Fruit fly (Drosophila melanogaster): ENCODE measurements around the gene mex1.
A peak's percentile ranks its signal among the peaks of the same experiment; 100 is the strongest.

mex1 gene

DNA sequence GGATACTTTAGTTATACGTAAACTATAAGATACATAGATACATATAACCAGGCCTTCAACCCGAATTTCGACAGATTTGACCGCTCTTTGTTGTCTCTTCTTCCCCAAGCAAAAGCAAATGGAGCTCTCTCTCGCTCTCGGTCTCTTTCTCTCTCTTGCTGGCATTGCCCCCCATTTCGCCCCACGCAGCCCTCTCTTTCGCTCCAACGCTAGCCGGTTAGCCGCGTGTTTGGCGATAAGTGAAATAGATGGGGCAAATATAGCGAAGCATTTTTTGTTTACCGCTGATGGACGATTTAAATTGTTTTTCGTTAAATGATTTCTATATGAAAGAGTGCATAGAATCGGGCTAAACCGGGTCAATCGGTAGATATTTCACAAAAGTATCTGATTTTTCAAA is 5.0 kb downstream of the mex1 start (continued):
- TF ChIP-seq CG6254 (GFP tag; optimal IDR thresholded peaks at IDR 0.05) (no peak), Sin3A (optimal IDR thresholded peaks at IDR 0.05) (no peak), CG10209 (GFP tag; optimal IDR thresholded peaks at IDR 0.05) (no peak), psq (GFP tag; optimal IDR thresholded peaks at IDR 0.05) (no peak), ham (GFP tag; IDR thresholded peaks at IDR 0.05) (no peak), CG7372 (GFP tag; IDR thresholded peaks at IDR 0.05) (no peak), fd64A (GFP tag; optimal IDR thresholded peaks at IDR 0.05) (no peak), hth (optimal IDR thresholded peaks at IDR 0.05) (no peak), CoRest (tag; optimal IDR thresholded peaks at IDR 0.05) (no peak), CG17612 (GFP tag; IDR thresholded peaks at IDR 0.05) (no peak), Bdp1 (GFP tag; optimal IDR thresholded peaks at IDR 0.05) (no peak), Hmr (GFP tag; optimal IDR thresholded peaks at IDR 0.05) (no peak), so (GFP tag; IDR thresholded peaks at IDR 0.05) (peak; percentile 30; the same call in 1 of the 3 replicates), CG9215 (GFP tag; IDR thresholded peaks at IDR 0.05) (no peak), shn (GFP tag; optimal IDR thresholded peaks at IDR 0.05) (no peak), CG13123 (GFP tag; optimal IDR thresholded peaks at IDR 0.05) (no peak), exex (tag; optimal IDR thresholded peaks at IDR 0.05) (no peak), Med (GFP tag) (peak; percentile 6), D19B (GFP tag; optimal IDR thresholded peaks at IDR 0.05) (no peak), CG6765 (GFP tag; optimal IDR thresholded peaks at IDR 0.05) (no peak), CG1603 (tag; optimal IDR thresholded peaks at IDR 0.05) (no peak), CG10543 (GFP tag; optimal IDR thresholded peaks at IDR 0.05) (no peak), Stat92E (GFP tag; optimal IDR thresholded peaks at IDR 0.05) (no peak), dmrt11E (tag; optimal IDR thresholded peaks at IDR 0.05) (no peak), Tbp (GFP tag; optimal IDR thresholded peaks at IDR 0.05) (no peak), CG8359 (GFP tag; optimal IDR thresholded peaks at IDR 0.05; ENCODE audit: borderline replicate concordance) (no peak), pum (GFP tag; optimal IDR thresholded peaks at IDR 0.05) (no peak), CG11247 (GFP tag; IDR thresholded peaks at IDR 0.05) (no peak), oc (tag; optimal IDR thresholded peaks at IDR 0.05) (no peak), CG3281 (GFP tag; optimal IDR thresholded peaks at IDR 0.05) (no peak), pnt (GFP tag; optimal IDR thresholded peaks at IDR 0.05) (no peak), lola (GFP tag; optimal IDR thresholded peaks at IDR 0.05) (no peak), CG17186 (GFP tag; optimal IDR thresholded peaks at IDR 0.05) (no peak), ase (GFP tag; IDR thresholded peaks at IDR 0.05) (no peak), CG7786 (GFP tag; optimal IDR thresholded peaks at IDR 0.05) (no peak), gem (tag; optimal IDR thresholded peaks at IDR 0.05) (no peak), org-1 (GFP tag; optimal IDR thresholded peaks at IDR 0.05) (no peak), HHEX (GFP tag; optimal IDR thresholded peaks at IDR 0.05) (no peak), Opbp (GFP tag; IDR thresholded peaks at IDR 0.05; ENCODE audit: partially characterized antibody) (no peak), sim (GFP tag; IDR thresholded peaks at IDR 0.05) (no peak), CG14710 (tag; optimal IDR thresholded peaks at IDR 0.05) (no peak), CTCF (GFP tag; optimal IDR thresholded peaks at IDR 0.05) (no peak), Bgb (GFP tag; IDR thresholded peaks at IDR 0.05; ENCODE audit: partially characterized antibody) (no peak), Bteb2 (GFP tag; optimal IDR thresholded peaks at IDR 0.05) (no peak), row (GFP tag; IDR thresholded peaks at IDR 0.05) (no peak), CG17912 (GFP tag; optimal IDR thresholded peaks at IDR 0.05) (no peak), bab2 (GFP tag; optimal IDR thresholded peaks at IDR 0.05) (no peak), CG2199 (GFP tag; IDR thresholded peaks at IDR 0.05) (peak; percentile 40; the same call in 1 of the 3 replicates), CG10274 (GFP tag; optimal IDR thresholded peaks at IDR 0.05) (no peak), tgo (GFP tag; IDR thresholded peaks at IDR 0.05) (no peak), CG2678 (tag; optimal IDR thresholded peaks at IDR 0.05) (no peak), ftz-f1 (GFP tag; optimal IDR thresholded peaks at IDR 0.05) (peak; percentile 86), CG3838 (GFP tag; optimal IDR thresholded peaks at IDR 0.05) (no peak)

Measured in whole organism, embryonic.